Worm (Caenorhabditis elegans): ENCODE results near the gene nas-12.

nas-12 gene

ce11 chrIV:10227534-10227933 lies 3.7 kb downstream of the nas-12 start, which contains the start of gene F01G10.6:
F01G10.6 (minus strand) TSS chrIV:10227634.
- TF ChIP-seq pag-3 (tag; optimal IDR thresholded peaks at IDR 0.05; ENCODE audit: borderline replicate concordance) = no peak
- no peak for TF ChIP-seq pros-1 (tag; optimal IDR thresholded peaks at IDR 0.05)
- no peak for TF ChIP-seq pax-1 (tag; optimal IDR thresholded peaks at IDR 0.05)
- no peak for TF ChIP-seq odd-2 (tag; optimal IDR thresholded peaks at IDR 0.05)

- no peak for TF ChIP-seq eyg-1 (tag; optimal IDR thresholded peaks at IDR 0.05)
- no peak for TF ChIP-seq pag-3 (tag; optimal IDR thresholded peaks at IDR 0.05; ENCODE audit: borderline replicate concordance)
- TF ChIP-seq ama-1 (optimal IDR thresholded peaks at IDR 0.05) = no peak
- TF ChIP-seq ceh-48 (tag; optimal IDR thresholded peaks at IDR 0.05) = no peak
- no peak for TF ChIP-seq mec-3 (tag; optimal IDR thresholded peaks at IDR 0.05; ENCODE audit: borderline replicate concordance)
- no peak for TF ChIP-seq hlh-13 (GFP tag; optimal IDR thresholded peaks at IDR 0.05)
- no peak for TF ChIP-seq sox-4 (tag; optimal IDR thresholded peaks at IDR 0.05)
- TF ChIP-seq ceh-31 (tag; optimal IDR thresholded peaks at IDR 0.05) = no peak
Measured at ce11 chrIV:10230971-10231370, 7.1 kb downstream of the nas-12 start, which contains the start of gene F01G10.5. F01G10.5 (minus strand) TSS chrIV:10231071.

DNA sequence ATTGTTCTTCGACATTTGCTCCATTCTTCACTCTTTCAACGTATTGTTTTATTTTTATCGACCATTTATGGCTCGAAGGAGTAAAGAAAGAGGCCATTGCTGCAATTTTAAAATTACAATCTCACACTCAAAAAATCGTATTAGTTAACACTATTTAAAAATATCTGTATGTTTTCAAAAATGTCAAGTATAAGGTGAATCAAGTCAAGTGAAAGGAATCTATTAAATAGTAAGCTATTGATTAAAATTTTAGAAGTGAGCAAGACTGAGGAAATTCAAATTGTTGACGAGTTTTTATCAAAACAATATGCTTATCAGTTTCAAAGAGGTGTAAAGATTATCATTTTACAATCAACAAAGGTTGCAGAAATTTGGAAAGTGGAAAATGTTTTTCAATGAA lies 8.6 kb downstream of the nas-12 start, which contains the start of gene F01G10.4:
TSS of gene F01G10.4 (minus strand) at position 101 of the 400 bp plus-strand sequence.
- no peak for TF ChIP-seq che-1 (tag; optimal IDR thresholded peaks at IDR 0.05)

DNA sequence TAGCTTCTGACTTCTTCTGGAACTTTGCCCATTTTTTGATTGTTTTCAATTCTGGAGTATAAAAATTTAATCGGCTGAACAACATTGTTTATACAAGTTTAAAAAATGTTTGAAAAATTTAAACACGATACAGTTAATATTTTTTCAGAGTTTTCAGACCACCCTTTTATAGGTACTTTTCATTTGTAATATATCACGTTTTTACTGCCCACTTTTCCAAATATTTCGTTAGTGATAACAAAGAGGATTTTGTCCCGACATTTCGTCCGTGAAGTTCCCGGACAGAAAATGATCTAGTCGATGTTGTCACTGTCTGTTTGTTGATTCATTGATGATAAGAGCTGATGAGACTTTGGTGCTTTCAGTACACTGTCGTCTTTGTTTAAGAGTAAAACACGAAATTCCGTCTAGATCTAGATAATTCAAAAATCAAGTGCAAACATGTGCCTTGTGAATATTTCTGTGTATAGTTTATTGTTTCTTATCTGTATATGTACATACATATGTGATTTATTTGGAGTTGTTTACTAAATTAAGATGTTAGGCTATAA lies 11.5 kb downstream of the nas-12 start, which contains the start of gene ech-9:
TSS of gene ech-9 (minus strand) at position 51 of the 551 bp plus-strand sequence.
- TF ChIP-seq pha-4 (tag; optimal IDR thresholded peaks at IDR 0.05) (no peak), sdc-2 (tag; optimal IDR thresholded peaks at IDR 0.05) (no peak), hlh-15 (tag; optimal IDR thresholded peaks at IDR 0.05) (no peak), pqm-1 (tag; optimal IDR thresholded peaks at IDR 0.05) (no peak), ceh-30 (tag; optimal IDR thresholded peaks at IDR 0.05) (no peak), hlh-8 (tag; optimal IDR thresholded peaks at IDR 0.05) (no peak), pat-9 (tag; optimal IDR thresholded peaks at IDR 0.05) (no peak), odd-2 (tag; optimal IDR thresholded peaks at IDR 0.05) (no peak), ceh-19 (GFP tag; optimal IDR thresholded peaks at IDR 0.05) (no peak), madf-2 (tag; optimal IDR thresholded peaks at IDR 0.05) (no peak), elt-2 (tag; optimal IDR thresholded peaks at IDR 0.05) (no peak)

DNA sequence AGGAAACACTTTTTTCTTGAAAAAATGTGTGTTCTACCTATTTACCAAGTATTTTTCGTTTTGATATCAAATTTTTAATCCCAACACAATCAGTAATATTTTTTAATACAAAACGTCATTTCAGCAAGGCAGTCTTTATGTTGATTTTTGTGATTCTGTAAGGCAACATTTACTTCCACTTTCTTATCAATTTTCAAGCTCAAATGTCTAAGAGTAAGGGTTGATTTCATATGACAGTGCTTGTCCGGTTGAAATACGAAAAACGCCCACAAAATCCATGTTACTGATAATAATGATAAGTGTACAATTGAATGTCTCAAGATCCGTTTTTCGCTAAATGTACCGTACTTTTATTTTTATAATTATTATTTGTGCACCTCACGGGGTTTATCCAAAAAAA lies 12.3 kb downstream of the nas-12 start:
- TF ChIP-seq hlh-30 (tag; optimal IDR thresholded peaks at IDR 0.05; ENCODE audit: insufficient read depth) (no peak), ceh-45 (GFP tag; IDR thresholded peaks at IDR 0.05) (no peak), pax-1 (tag; optimal IDR thresholded peaks at IDR 0.05) (no peak), gmeb-2 (tag; optimal IDR thresholded peaks at IDR 0.05) (no peak), ztf-16 (tag; optimal IDR thresholded peaks at IDR 0.05) (no peak)

DNA sequence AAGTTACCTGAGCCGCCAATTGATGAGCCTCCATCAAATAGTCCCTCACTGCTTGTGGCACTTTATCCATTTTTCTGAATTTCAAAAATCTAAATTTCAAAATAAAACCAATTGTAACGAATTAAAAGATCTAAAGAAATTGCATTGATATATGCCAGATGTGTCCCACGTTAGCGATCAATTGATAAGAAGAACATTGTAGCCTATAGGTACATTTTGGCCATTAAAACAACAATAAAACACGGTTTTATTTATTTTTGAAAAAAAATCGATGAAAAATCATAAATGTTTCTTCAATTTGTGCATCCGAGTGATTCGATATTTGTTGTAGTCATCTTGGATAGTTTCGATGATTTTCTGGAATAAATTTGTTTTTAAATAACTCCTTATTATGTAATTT lies 15.2 kb downstream of the nas-12 start, which contains the start of gene ech-8:
TSS of gene ech-8 (minus strand) at position 132 of the 400 bp plus-strand sequence.
- TF ChIP-seq elt-2 (tag; optimal IDR thresholded peaks at IDR 0.05) (peak; percentile 44), ahr-1 (tag; optimal IDR thresholded peaks at IDR 0.05) (no peak)

DNA sequence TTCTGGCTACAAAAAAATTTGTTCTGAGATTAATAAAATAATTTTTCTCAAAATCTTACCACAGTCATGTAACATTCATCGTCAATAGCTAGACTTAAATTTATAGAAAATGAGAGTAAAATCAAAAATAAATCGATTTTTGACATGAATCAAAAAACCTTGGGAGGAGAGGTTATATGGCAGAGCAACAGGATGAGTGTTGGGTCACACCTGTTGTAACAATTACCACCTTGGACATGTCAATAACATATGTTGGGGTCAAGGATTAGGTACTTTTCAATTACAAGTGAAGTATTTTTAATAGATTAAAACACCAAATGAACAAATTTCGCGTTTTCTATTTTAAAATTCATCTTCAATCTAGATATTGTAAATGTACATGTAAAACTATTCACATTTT lies 17.8 kb downstream of the nas-12 start, which contains the start of gene lipl-7:
TSS of gene lipl-7 (minus strand) at position 165 of the 400 bp plus-strand sequence.
- TF ChIP-seq tbx-7 (tag; optimal IDR thresholded peaks at IDR 0.05) (no peak), ceh-9 (tag; optimal IDR thresholded peaks at IDR 0.05) (no peak), ceh-45 (GFP tag; IDR thresholded peaks at IDR 0.05) (no peak), sox-2 (GFP tag; IDR thresholded peaks at IDR 0.05) (no peak), ref-2 (tag; optimal IDR thresholded peaks at IDR 0.05) (no peak), ceh-2 (tag; optimal IDR thresholded peaks at IDR 0.05) (no peak), pat-9 (tag; optimal IDR thresholded peaks at IDR 0.05) (no peak), T23F11.4 (GFP tag; optimal IDR thresholded peaks at IDR 0.05) (no peak)

All from whole organism, late embryonic.